Worm (Caenorhabditis elegans) whole organism, L4 larva: Measurements from ENCODE around the gene aps-2.

Source experiments
- dmd-6 ChIP-seq: fragments of 200-800 bp; sonication (Bioruptor generic); IDR thresholded peaks from 2 replicates; pipeline ENCODE4 v1.3.6; 2022; ENCODE audit warnings: missing genetic modification reagents, missing genetic modification characterization, missing compliant biosample characterization
- egl-27 ChIP-seq: sonication (generic microtip); optimal IDR thresholded peaks from 3 replicates; lab custom pipeline; 2017; ENCODE audit warnings: missing biosample characterization, missing genetic modification reagents, missing genetic modification characterization
- hif-1 ChIP-seq, 2 experiments: sonication (generic microtip); optimal IDR thresholded peaks; 2 replicates each; lab custom pipeline; 2016 to 2017; ENCODE audit warnings: missing compliant biosample characterization in 2 of 2, missing genetic modification characterization in 2 of 2, missing genetic modification reagents in 2 of 2, missing genotype in 2 of 2, mild to moderate bottlenecking in 1 of 2
- hlh-11 ChIP-seq: fragments of 200-800 bp; sonication (Bioruptor generic); optimal IDR thresholded peaks from 2 replicates; lab custom pipeline; 2018; ENCODE audit warnings: mild to moderate bottlenecking, missing genetic modification characterization, missing compliant biosample characterization
- lin-13 ChIP-seq: fragments of 150-350 bp; optimal IDR thresholded peaks from 2 replicates; lab custom pipeline; 2014; ENCODE audit warnings: missing biosample characterization, missing genetic modification reagents, missing genetic modification characterization
- lsy-2 ChIP-seq, 2 experiments: fragments of 150-350 bp in 1 of 2; sonication (generic microtip) in 1 of 2; optimal IDR thresholded peaks; 2 replicates each; lab custom pipeline; 2014 to 2017; ENCODE audit warnings: missing biosample characterization in 2 of 2, missing genetic modification characterization in 2 of 2
- mdl-1 ChIP-seq, 2 experiments: fragments of 150-350 bp in 1 of 2; sonication (generic microtip) in 1 of 2; optimal IDR thresholded peaks; 2 replicates each; lab custom pipeline; 2014 to 2017; ENCODE audit warnings: missing biosample characterization in 2 of 2, missing genetic modification characterization in 2 of 2
- mes-2 ChIP-seq: sonication (generic microtip); optimal IDR thresholded peaks from 2 replicates; lab custom pipeline; 2016; ENCODE audit warnings: missing genotype, mild to moderate bottlenecking, missing genetic modification characterization, missing compliant biosample characterization; ENCODE audit not compliant: poor library complexity, severe bottlenecking
- nhr-102 ChIP-seq: sonication (generic microtip); optimal IDR thresholded peaks from 2 replicates; lab custom pipeline; 2016; ENCODE audit warnings: mild to moderate bottlenecking, missing genetic modification characterization, moderate library complexity, missing compliant biosample characterization
- nhr-237 ChIP-seq: sonication (generic microtip); optimal IDR thresholded peaks from 2 replicates; lab custom pipeline; 2017; ENCODE audit warnings: missing biosample characterization, missing genetic modification characterization
- nhr-6 ChIP-seq: fragments of 150-350 bp; optimal IDR thresholded peaks from 2 replicates; lab custom pipeline; 2014; ENCODE audit warnings: missing biosample characterization, missing genetic modification characterization
- pqm-1 ChIP-seq: sonication (generic microtip); optimal IDR thresholded peaks from 2 replicates; lab custom pipeline; 2017; ENCODE audit warnings: missing biosample characterization, missing genetic modification characterization
- skn-1 ChIP-seq: fragments of 150-350 bp; optimal IDR thresholded peaks from 2 replicates; lab custom pipeline; 2014; ENCODE audit warnings: missing biosample characterization, missing genetic modification characterization

- TF ChIP-seq lsy-2 (tag; optimal IDR thresholded peaks at IDR 0.05; lab: Kevin White, UChicago) (no peak), mdl-1 (tag; optimal IDR thresholded peaks at IDR 0.05; lab: Kevin White, UChicago) (no peak), skn-1 (no peak), dmd-6 (no peak), nhr-237 (tag; lab: Kevin White, UChicago) (no peak), mes-2 (tag; lab: Kevin White, UChicago) (no peak), hif-1 (tag; optimal IDR thresholded peaks at IDR 0.05; lab: Kevin White, UChicago) (no peak), lin-13 (GFP tag; lab: Kevin White, UChicago) (no peak), pqm-1 (tag; lab: Kevin White, UChicago) (no peak), hlh-11 (tag; lab: Kevin White, UChicago) (no peak), nhr-6 (tag; lab: Kevin White, UChicago) (no peak), egl-27 (no peak), nhr-102 (tag; lab: Kevin White, UChicago) (no peak)
Observed at ce11 chrX:4448283-4448682, 9.8 kb upstream of the aps-2 start, which contains the start of gene mltn-13.
